Fruit fly (Drosophila melanogaster) whole organism, wandering third instar larva: ENCODE data around the gene Irbp.

Experiments
- Abd-B ChIP-seq: fragments of >200 bp; optimal IDR thresholded peaks from 2 replicates; lab custom pipeline; 2017; ENCODE audit warnings: missing biosample characterization, missing genetic modification characterization
- CG32264 ChIP-seq: fragments of 200-800 bp; sonication (Bioruptor generic); optimal IDR thresholded peaks from 2 replicates; lab custom pipeline; 2016; ENCODE audit warnings: missing biosample characterization, missing genetic modification characterization
- CG9705 ChIP-seq: fragments of 200-800 bp; sonication (Bioruptor generic); optimal IDR thresholded peaks from 2 replicates; lab custom pipeline; 2018; ENCODE audit warnings: missing biosample characterization, mild to moderate bottlenecking, missing genetic modification characterization
- CrebA ChIP-seq: fragments of 200-800 bp; sonication (Bioruptor generic); optimal IDR thresholded peaks from 2 replicates; lab custom pipeline; 2016; ENCODE audit warnings: missing biosample characterization, mild to moderate bottlenecking, missing genetic modification characterization, borderline replicate concordance
- Dfd ChIP-seq: fragments of >200 bp; optimal IDR thresholded peaks from 2 replicates; lab custom pipeline; 2017; ENCODE audit warnings: missing biosample characterization, missing genetic modification characterization
- Dif ChIP-seq: fragments of 200-275, 200-300 bp; sonication (Bioruptor generic); optimal IDR thresholded peaks from 2 replicates; lab custom pipeline; 2018; ENCODE audit warnings: missing biosample characterization, missing genetic modification characterization; ENCODE audit not compliant: partially characterized antibody
- GATAd ChIP-seq: sonication (Bioruptor generic); optimal IDR thresholded peaks from 2 replicates; lab custom pipeline; 2016; ENCODE audit warnings: missing biosample characterization, missing genetic modification characterization
- HLH106 ChIP-seq: fragments of 200-800 bp; optimal IDR thresholded peaks from 3 replicates; lab custom pipeline; 2019; ENCODE audit warnings: missing biosample characterization, mild to moderate bottlenecking, missing genetic modification characterization, moderate library complexity
- Hnf4 ChIP-seq: fragments of 200-800 bp; sonication (Bioruptor generic); optimal IDR thresholded peaks from 2 replicates; lab custom pipeline; 2016; ENCODE audit warnings: missing biosample characterization, mild to moderate bottlenecking, missing genetic modification characterization
- Hr78 ChIP-seq: fragments of >200 bp; optimal IDR thresholded peaks from 2 replicates; lab custom pipeline; 2017; ENCODE audit warnings: missing biosample characterization, missing genetic modification characterization
- Hr83 ChIP-seq: fragments of 200-300 bp; sonication (Bioruptor generic); optimal IDR thresholded peaks from 2 replicates; lab custom pipeline; 2016; ENCODE audit warnings: missing biosample characterization, mild to moderate bottlenecking, missing genetic modification characterization, moderate library complexity; ENCODE audit not compliant: poor library complexity, severe bottlenecking
- Jra ChIP-seq: sonication (Bioruptor generic); optimal IDR thresholded peaks from 2 replicates; lab custom pipeline; 2016; ENCODE audit warnings: missing biosample characterization, missing genetic modification characterization
- Mio ChIP-seq: sonication (Bioruptor generic); optimal IDR thresholded peaks from 2 replicates; lab custom pipeline; 2016; ENCODE audit warnings: missing biosample characterization, missing genetic modification characterization
- Myc ChIP-seq: fragments of >200 bp; optimal IDR thresholded peaks from 2 replicates; lab custom pipeline; 2017
- N ChIP-seq: fragments of >200 bp; optimal IDR thresholded peaks from 2 replicates; lab custom pipeline; 2018; ENCODE audit warnings: missing biosample characterization, missing external identifiers, missing genetic modification characterization
- OdsH ChIP-seq: fragments of 200-800 bp; sonication (Bioruptor generic); optimal IDR thresholded peaks from 2 replicates; lab custom pipeline; 2016; ENCODE audit warnings: missing biosample characterization, mild to moderate bottlenecking, missing genetic modification characterization
- Rel ChIP-seq, 2 experiments: fragments of 200-800 bp; sonication (Bioruptor generic) in 1 of 2; optimal IDR thresholded peaks; 2 replicates in 1 of 2; 3 replicates in 1 of 2; lab custom pipeline; 2016 to 2019; ENCODE audit warnings: mild to moderate bottlenecking in 2 of 2, missing biosample characterization in 2 of 2, missing genetic modification characterization in 2 of 2, moderate library complexity in 1 of 2
- Sp1 ChIP-seq: fragments of 200-800 bp; sonication (Bioruptor generic); optimal IDR thresholded peaks from 3 replicates; lab custom pipeline; 2019; ENCODE audit warnings: missing biosample characterization, mild to moderate bottlenecking, missing genetic modification characterization, moderate library complexity
- Vsx2 ChIP-seq: fragments of 200-300, 225-300 bp; sonication (Bioruptor generic); optimal IDR thresholded peaks from 2 replicates; lab custom pipeline; 2018; ENCODE audit warnings: missing biosample characterization, missing genetic modification characterization; ENCODE audit not compliant: partially characterized antibody
- br ChIP-seq: fragments of 200-800 bp; sonication (Bioruptor generic); optimal IDR thresholded peaks from 2 replicates; lab custom pipeline; 2016; ENCODE audit warnings: missing biosample characterization, missing genetic modification characterization
- brk ChIP-seq: fragments of 200-800 bp; sonication (Bioruptor generic); optimal IDR thresholded peaks from 2 replicates; lab custom pipeline; 2016; ENCODE audit warnings: missing biosample characterization, mild to moderate bottlenecking, missing genetic modification characterization
- dl ChIP-seq, 2 experiments: fragments of 175-275, 200-275 bp in 1 of 2; fragments of 200-275 bp in 1 of 2; sonication (Bioruptor generic); optimal IDR thresholded peaks; lab custom pipeline; 2018; ENCODE audit warnings: mild to moderate bottlenecking in 2 of 2, missing biosample characterization in 2 of 2, missing genetic modification characterization in 2 of 2, moderate library complexity in 2 of 2; ENCODE audit not compliant: partially characterized antibody in 2 of 2, insufficient read depth in 1 of 2
- dmrt93B ChIP-seq: fragments of 200-800 bp; sonication (Bioruptor generic); optimal IDR thresholded peaks from 2 replicates; lab custom pipeline; 2018; ENCODE audit warnings: missing biosample characterization, mild to moderate bottlenecking, missing genetic modification characterization
- dsf ChIP-seq: sonication (Bioruptor generic); optimal IDR thresholded peaks from 2 replicates; lab custom pipeline; 2016; ENCODE audit warnings: missing biosample characterization, missing genetic modification characterization, borderline replicate concordance
- ey ChIP-seq: fragments of 200-800 bp; sonication (Bioruptor generic); optimal IDR thresholded peaks from 2 replicates; lab custom pipeline; 2016; ENCODE audit warnings: missing biosample characterization, missing genetic modification characterization
- foxo ChIP-seq, 2 experiments: fragments of 200-800 bp; sonication (Bioruptor generic); optimal IDR thresholded peaks; 2 replicates in 1 of 2; 3 replicates in 1 of 2; lab custom pipeline; 2016 to 2017; ENCODE audit warnings: missing biosample characterization in 2 of 2, missing genetic modification characterization in 2 of 2
- fru ChIP-seq: fragments of 200-800 bp; sonication (Bioruptor generic); optimal IDR thresholded peaks from 3 replicates; lab custom pipeline; 2016; ENCODE audit warnings: missing biosample characterization, mild to moderate bottlenecking, missing genetic modification characterization
- h ChIP-seq: fragments of 200-800 bp; sonication (Bioruptor generic); optimal IDR thresholded peaks from 3 replicates; lab custom pipeline; 2016; ENCODE audit warnings: missing biosample characterization, mild to moderate bottlenecking, missing genetic modification characterization
- jim ChIP-seq: fragments of 175-275, 200-325 bp; sonication (Bioruptor generic); optimal IDR thresholded peaks from 2 replicates; lab custom pipeline; 2016; ENCODE audit warnings: missing biosample characterization, mild to moderate bottlenecking, missing genetic modification characterization
- lola ChIP-seq: fragments of >200 bp; optimal IDR thresholded peaks from 2 replicates; lab custom pipeline; 2017; ENCODE audit warnings: missing biosample characterization, missing genetic modification characterization
- pan ChIP-seq: fragments of >200 bp; optimal IDR thresholded peaks from 2 replicates; lab custom pipeline; 2017
- psq ChIP-seq: fragments of 200-800 bp; sonication (Bioruptor generic); optimal IDR thresholded peaks from 3 replicates; lab custom pipeline; 2017; ENCODE audit warnings: missing biosample characterization, mild to moderate bottlenecking, missing genetic modification characterization, moderate library complexity
- rgr ChIP-seq: fragments of 200-800 bp; sonication (Bioruptor generic); optimal IDR thresholded peaks from 3 replicates; lab custom pipeline; 2016; ENCODE audit warnings: missing biosample characterization, mild to moderate bottlenecking, missing genetic modification characterization
- sage ChIP-seq: fragments of 200-800 bp; sonication (Bioruptor generic); optimal IDR thresholded peaks from 2 replicates; lab custom pipeline; 2016; ENCODE audit warnings: missing biosample characterization, mild to moderate bottlenecking, missing genetic modification characterization
- sv ChIP-seq: fragments of 200-800 bp; sonication (Bioruptor generic); optimal IDR thresholded peaks from 3 replicates; lab custom pipeline; 2016; ENCODE audit warnings: missing biosample characterization, missing genetic modification characterization
- tai ChIP-seq: sonication (Bioruptor generic); optimal IDR thresholded peaks from 2 replicates; lab custom pipeline; 2016; ENCODE audit warnings: missing biosample characterization, missing genetic modification characterization
- usp ChIP-seq: fragments of >200 bp; optimal IDR thresholded peaks from 2 replicates; lab custom pipeline; 2017; ENCODE audit warnings: missing biosample characterization, missing genetic modification characterization
- woc ChIP-seq: sonication (Bioruptor generic); optimal IDR thresholded peaks from 2 replicates; lab custom pipeline; 2016; ENCODE audit warnings: missing biosample characterization, mild to moderate bottlenecking, missing genetic modification characterization

The Irbp gene

DNA sequence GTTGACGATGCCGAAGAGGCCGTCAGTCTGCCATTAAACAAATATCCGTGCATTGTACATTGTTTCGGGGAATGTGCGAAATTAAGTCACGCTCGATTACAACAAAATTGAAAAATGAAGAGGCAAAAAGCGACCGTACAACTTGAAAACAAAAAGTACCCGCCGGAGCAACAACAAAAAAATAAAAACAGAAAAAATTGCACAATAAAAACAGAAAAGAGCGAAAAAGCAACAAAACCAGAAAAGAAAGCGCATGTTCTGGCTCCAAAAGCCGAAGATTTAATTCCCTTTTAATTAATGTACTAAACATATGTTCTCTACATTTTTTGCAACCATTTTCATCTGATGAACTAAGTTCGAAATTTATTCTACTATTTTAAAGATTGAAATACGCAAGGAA, 46.7 kb downstream of the Irbp start:
- TF ChIP-seq Sp1: peak; percentile 77
- no peak for TF ChIP-seq psq (GFP tag; lab: Kevin White, UChicago)
- peak; percentile 21 for TF ChIP-seq HLH106
- no peak for TF ChIP-seq Vsx2 (GFP tag; lab: Kevin White, UChicago)
- peak; percentile 1 for TF ChIP-seq dmrt93B (GFP tag; lab: Kevin White, UChicago)
- TF ChIP-seq sage (GFP tag; lab: Kevin White, UChicago): no peak
- no peak for TF ChIP-seq Abd-B (GFP tag; lab: Kevin White, UChicago)
- no peak for TF ChIP-seq Rel (GFP tag; optimal IDR thresholded peaks at IDR 0.05; lab: Kevin White, UChicago)
- peak; percentile 92 for TF ChIP-seq Rel (tag; optimal IDR thresholded peaks at IDR 0.05; lab: Kevin White, UChicago)
- TF ChIP-seq jim (GFP tag; lab: Kevin White, UChicago): no peak

DNA sequence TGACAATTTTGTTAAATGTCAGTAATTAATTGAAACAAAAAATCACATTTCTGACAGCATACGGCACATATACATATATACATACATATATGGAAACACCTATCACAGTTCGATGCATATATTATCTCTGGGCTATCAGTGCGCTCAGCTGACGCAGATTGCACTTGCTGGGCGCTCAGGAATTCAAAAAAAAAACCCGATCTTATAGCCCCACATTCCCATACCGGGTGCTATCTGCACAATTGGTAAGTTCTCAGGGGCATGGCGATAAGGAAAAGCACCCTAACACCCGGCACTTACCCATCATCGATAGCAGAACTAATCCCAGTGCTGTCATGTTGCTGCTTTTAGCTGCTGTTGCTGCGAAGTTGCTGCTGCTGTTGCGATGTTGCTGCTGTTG, 47.4 kb downstream of the Irbp start:
- TF ChIP-seq Rel (GFP tag; optimal IDR thresholded peaks at IDR 0.05; lab: Kevin White, UChicago): no peak
- TF ChIP-seq Rel (tag; optimal IDR thresholded peaks at IDR 0.05; lab: Kevin White, UChicago): peak; percentile 81
- TF ChIP-seq jim (GFP tag; lab: Kevin White, UChicago): peak; percentile 48
- TF ChIP-seq Hr78: no peak

DNA sequence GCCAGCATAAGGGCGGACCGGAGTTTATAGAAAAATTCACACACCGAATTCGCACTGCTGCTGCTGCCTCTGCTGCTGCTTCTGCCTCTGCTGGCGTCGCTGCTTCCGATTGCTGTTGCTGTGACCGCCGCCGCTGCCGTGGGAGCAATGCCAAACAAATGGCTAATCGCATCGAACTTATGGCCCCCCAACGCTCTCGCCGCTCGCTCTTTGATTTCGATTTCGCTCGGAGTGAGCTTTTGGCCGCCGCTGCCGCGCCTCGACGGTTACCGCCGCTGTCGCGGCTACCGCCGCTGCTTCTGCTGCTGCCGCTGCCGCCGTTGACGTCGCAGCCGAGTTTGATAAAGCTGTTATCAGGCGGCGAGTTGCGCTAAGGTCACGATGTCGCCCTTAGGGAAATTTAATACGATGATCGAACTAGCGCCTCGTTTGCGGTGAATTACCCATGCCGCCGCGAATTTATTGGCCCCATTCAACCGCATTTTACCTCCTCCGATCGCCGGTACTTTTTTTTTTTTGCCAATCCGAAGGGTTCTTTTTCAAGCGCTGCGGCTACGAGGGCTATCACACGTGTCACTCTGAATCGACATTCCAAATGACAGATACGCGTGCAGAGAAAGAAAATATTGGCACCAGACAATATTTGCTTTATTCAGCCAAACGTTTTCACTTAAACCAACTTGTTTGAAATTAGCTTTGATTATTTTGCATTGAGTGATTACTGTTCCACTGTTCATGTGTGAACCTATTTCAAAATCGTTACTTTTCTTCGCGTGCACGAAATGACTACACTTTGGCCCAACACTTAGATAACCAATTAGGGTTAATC, 48.4 kb downstream of the Irbp start:
- peak; percentile 15 for TF ChIP-seq ey
- no peak for TF ChIP-seq Hr78
- TF ChIP-seq OdsH (GFP tag; lab: Kevin White, UChicago): peak; percentile 8
- no peak for TF ChIP-seq Sp1
- TF ChIP-seq N (GFP tag; lab: Kevin White, UChicago): no peak
- TF ChIP-seq dsf (GFP tag; lab: Kevin White, UChicago): no peak
- no peak for TF ChIP-seq br (GFP tag; lab: Kevin White, UChicago)
- no peak for TF ChIP-seq woc
- TF ChIP-seq Hr83 (GFP tag; lab: Kevin White, UChicago): no peak
- no peak for TF ChIP-seq Mio (GFP tag; lab: Kevin White, UChicago)
- TF ChIP-seq CG32264: no peak
- TF ChIP-seq sv (GFP tag; lab: Kevin White, UChicago): no peak
- TF ChIP-seq Hnf4 (GFP tag; lab: Kevin White, UChicago): peak; percentile 39
- TF ChIP-seq foxo (GFP tag; optimal IDR thresholded peaks at IDR 0.05; lab: Kevin White, UChicago): peak in 1 of 2 experiments; percentile 36
- no peak for TF ChIP-seq Vsx2 (GFP tag; lab: Kevin White, UChicago)
- peak; percentile 61 for TF ChIP-seq fru (GFP tag; lab: Kevin White, UChicago)
- TF ChIP-seq Abd-B (GFP tag; lab: Kevin White, UChicago): no peak
- TF ChIP-seq Dfd (GFP tag; lab: Kevin White, UChicago): no peak
- no peak for TF ChIP-seq Rel (GFP tag; optimal IDR thresholded peaks at IDR 0.05; lab: Kevin White, UChicago)
- TF ChIP-seq Rel (tag; optimal IDR thresholded peaks at IDR 0.05; lab: Kevin White, UChicago): no peak
- TF ChIP-seq brk (GFP tag; lab: Kevin White, UChicago): no peak
- no peak for TF ChIP-seq sage (GFP tag; lab: Kevin White, UChicago)
- TF ChIP-seq Dif (GFP tag; lab: Kevin White, UChicago): peak; percentile 25
- TF ChIP-seq Jra: no peak
- no peak for TF ChIP-seq tai
- TF ChIP-seq psq (GFP tag; lab: Kevin White, UChicago): no peak
- no peak for TF ChIP-seq GATAd
- no peak for TF ChIP-seq CG9705
- TF ChIP-seq dl (GFP tag; optimal IDR thresholded peaks at IDR 0.05; lab: Kevin White, UChicago; ENCODE audit: insufficient read depth in 1 of 2, partially characterized antibody in 2 of 2): peak in 1 of 2 experiments; percentile 17
- no peak for TF ChIP-seq CrebA
- TF ChIP-seq usp (GFP tag; lab: Kevin White, UChicago): no peak
- no peak for TF ChIP-seq pan
- no peak for TF ChIP-seq lola (GFP tag; lab: Kevin White, UChicago)
- peak; percentile 52 for TF ChIP-seq h (GFP tag; lab: Kevin White, UChicago)
- no peak for TF ChIP-seq Myc (lab: Kevin White, UChicago)
- peak; percentile 33 for TF ChIP-seq rgr (GFP tag; lab: Kevin White, UChicago)
- TF ChIP-seq HLH106: peak; percentile 22
- TF ChIP-seq dmrt93B (GFP tag; lab: Kevin White, UChicago): no peak
- TF ChIP-seq jim (GFP tag; lab: Kevin White, UChicago): no peak
